Fruit fly (Drosophila melanogaster) whole organism, embryonic: ENCODE measurements around the gene Tim8.

Experiments used
- Antp ChIP-seq: fragments of 200-800 bp; sonication (Bioruptor generic); optimal IDR thresholded peaks from 3 replicates; lab custom pipeline; 2016; ENCODE audit warnings: missing biosample characterization, missing genetic modification characterization
- Atf6 ChIP-seq: fragments of 200-800 bp; sonication (Bioruptor generic); IDR thresholded peaks from 2 replicates; pipeline ENCODE4 v1.3.6; 2022; ENCODE audit warnings: missing biosample characterization, missing genetic modification characterization
- Blimp-1 ChIP-seq: fragments of 200-800 bp; sonication (Bioruptor generic); optimal IDR thresholded peaks from 3 replicates; lab custom pipeline; 2018; ENCODE audit warnings: missing biosample characterization, missing genetic modification characterization, mild to moderate bottlenecking, moderate library complexity, missing genetic modification reagents
- CG10209 ChIP-seq: fragments of 200-800 bp; sonication (Bioruptor generic); optimal IDR thresholded peaks from 3 replicates; lab custom pipeline; 2017; ENCODE audit warnings: missing biosample characterization, mild to moderate bottlenecking, missing genetic modification characterization, missing genetic modification reagents
- CG12299 ChIP-seq: fragments of 200-800 bp; sonication (Bioruptor generic); optimal IDR thresholded peaks from 2 replicates; lab custom pipeline; 2018; ENCODE audit warnings: missing biosample characterization, mild to moderate bottlenecking, missing genetic modification characterization
- CG12659 ChIP-seq: fragments of 200-800 bp; sonication (Bioruptor generic); optimal IDR thresholded peaks from 3 replicates; lab custom pipeline; 2017; ENCODE audit warnings: mild to moderate bottlenecking, missing biosample characterization, missing genetic modification reagents, missing genetic modification characterization
- CG12744 ChIP-seq: fragments of 200-800 bp; sonication (Bioruptor generic); optimal IDR thresholded peaks from 2 replicates; lab custom pipeline; 2016; ENCODE audit warnings: missing biosample characterization, missing genetic modification characterization
- CG15479 ChIP-seq: fragments of 200-800 bp; sonication (Bioruptor generic); optimal IDR thresholded peaks from 3 replicates; lab custom pipeline; 2019; ENCODE audit warnings: missing biosample characterization, mild to moderate bottlenecking, missing genetic modification characterization, moderate library complexity
- CG15601 ChIP-seq: fragments of 200-800 bp; sonication (Bioruptor generic); optimal IDR thresholded peaks from 3 replicates; lab custom pipeline; 2019; ENCODE audit warnings: missing biosample characterization, mild to moderate bottlenecking, missing genetic modification characterization, moderate library complexity
- CG17359 ChIP-seq: fragments of 200-800 bp; sonication (Bioruptor generic); optimal IDR thresholded peaks from 3 replicates; lab custom pipeline; 2018; ENCODE audit warnings: missing biosample characterization, mild to moderate bottlenecking, missing genetic modification characterization, moderate library complexity
- CG17829 ChIP-seq: fragments of 200-800 bp; optimal IDR thresholded peaks from 2 replicates; lab custom pipeline; 2019; ENCODE audit warnings: missing biosample characterization, mild to moderate bottlenecking, missing genetic modification characterization, moderate library complexity
- CG3163 ChIP-seq: fragments of 200-800 bp; sonication (Bioruptor generic); optimal IDR thresholded peaks from 3 replicates; lab custom pipeline; 2016; ENCODE audit warnings: missing biosample characterization, missing genetic modification characterization
- CG32767 ChIP-seq: fragments of 200-800 bp; sonication (Bioruptor generic); IDR thresholded peaks from 2 replicates; pipeline ENCODE4 v1.3.6; 2022; ENCODE audit warnings: missing biosample characterization, missing genetic modification characterization
- CG32772 ChIP-seq: fragments of 200-800 bp; sonication (Bioruptor generic); IDR thresholded peaks from 2 replicates; pipeline ENCODE4 v1.3.6; 2022; ENCODE audit warnings: missing biosample characterization, missing genetic modification characterization
- CG34224 ChIP-seq: fragments of 200-800 bp; sonication (Bioruptor generic); IDR thresholded peaks from 3 replicates; pipeline ENCODE4 v1.3.6; 2022; ENCODE audit warnings: missing biosample characterization, missing genetic modification characterization; ENCODE audit not compliant: partially characterized antibody
- CG3995 ChIP-seq: fragments of 200-800 bp; sonication (Bioruptor generic); optimal IDR thresholded peaks from 3 replicates; lab custom pipeline; 2016; ENCODE audit warnings: missing biosample characterization, missing genetic modification characterization
- CG4360 ChIP-seq: fragments of 200-800 bp; sonication (Bioruptor generic); IDR thresholded peaks from 2 replicates; pipeline ENCODE4 v1.3.6; 2022; ENCODE audit warnings: missing biosample characterization, missing genetic modification characterization
- CG4617 ChIP-seq: fragments of 200-800 bp; sonication (Bioruptor generic); optimal IDR thresholded peaks from 3 replicates; lab custom pipeline; 2016; ENCODE audit warnings: missing biosample characterization, missing genetic modification characterization, borderline replicate concordance
- CG5180 ChIP-seq: fragments of 200-800 bp; sonication (Bioruptor generic); optimal IDR thresholded peaks from 3 replicates; lab custom pipeline; 2017; ENCODE audit warnings: missing biosample characterization, missing genetic modification characterization, mild to moderate bottlenecking, moderate library complexity, missing genetic modification reagents
- CG9215 ChIP-seq: fragments of 200-800 bp; sonication (Bioruptor generic); IDR thresholded peaks from 2 replicates; pipeline ENCODE4 v1.3.6; 2022; ENCODE audit warnings: missing biosample characterization, missing genetic modification characterization
- CHES-1-like ChIP-seq: fragments of 200-800 bp; sonication (Bioruptor generic); optimal IDR thresholded peaks from 2 replicates; lab custom pipeline; 2016; ENCODE audit warnings: missing biosample characterization, missing genetic modification characterization
- D19B ChIP-seq: fragments of 200-800 bp; sonication (Bioruptor generic); optimal IDR thresholded peaks from 2 replicates; lab custom pipeline; 2017; ENCODE audit warnings: missing biosample characterization, mild to moderate bottlenecking, missing genetic modification characterization
- Dip2 ChIP-seq: fragments of 200-800 bp; sonication (Bioruptor generic); IDR thresholded peaks from 2 replicates; pipeline ENCODE4 v1.3.6; 2022; ENCODE audit warnings: missing biosample characterization, missing genetic modification characterization
- Doc2 ChIP-seq: fragments of 200-800 bp; sonication (Bioruptor generic); IDR thresholded peaks from 2 replicates; pipeline ENCODE4 v1.3.6; 2022; ENCODE audit warnings: missing biosample characterization, missing genetic modification characterization
- Doc3 ChIP-seq: fragments of 200-800 bp; sonication (Bioruptor generic); IDR thresholded peaks from 3 replicates; pipeline ENCODE4 v1.3.6; 2022; ENCODE audit warnings: missing biosample characterization, missing genetic modification characterization; ENCODE audit not compliant: partially characterized antibody
- Fer1 ChIP-seq: fragments of 200-800 bp; sonication (Bioruptor generic); optimal IDR thresholded peaks from 2 replicates; lab custom pipeline; 2017; ENCODE audit warnings: missing biosample characterization, mild to moderate bottlenecking, missing genetic modification characterization
- HLH54F ChIP-seq: fragments of 200-800 bp; sonication (Bioruptor generic); optimal IDR thresholded peaks from 3 replicates; lab custom pipeline; 2016; ENCODE audit warnings: missing biosample characterization, missing genetic modification characterization
- HmgD ChIP-seq: fragments of 200-800 bp; sonication (Bioruptor generic); optimal IDR thresholded peaks from 3 replicates; lab custom pipeline; 2016; ENCODE audit warnings: missing biosample characterization, missing genetic modification characterization
- HmgZ ChIP-seq: fragments of 200-800 bp; sonication (Bioruptor generic); optimal IDR thresholded peaks from 2 replicates; lab custom pipeline; 2018; ENCODE audit warnings: missing biosample characterization, mild to moderate bottlenecking, missing genetic modification characterization
- MESR4 ChIP-seq: fragments of 200-800 bp; sonication (Bioruptor generic); optimal IDR thresholded peaks from 2 replicates; lab custom pipeline; 2018; ENCODE audit warnings: missing biosample characterization, mild to moderate bottlenecking, missing genetic modification characterization, moderate library complexity
- Ravus ChIP-seq: fragments of 200-800 bp; sonication (Bioruptor generic); IDR thresholded peaks from 2 replicates; pipeline ENCODE4 v1.3.6; 2022; ENCODE audit warnings: missing biosample characterization, missing genetic modification characterization
- Sry-δ ChIP-seq: fragments of 200-800 bp; sonication (Bioruptor generic); optimal IDR thresholded peaks from 2 replicates; lab custom pipeline; 2016; ENCODE audit warnings: missing biosample characterization, missing genetic modification characterization
- Ssrp ChIP-seq: fragments of 200-800 bp; sonication (Bioruptor generic); optimal IDR thresholded peaks from 2 replicates; lab custom pipeline; 2018; ENCODE audit warnings: missing biosample characterization, mild to moderate bottlenecking, missing genetic modification characterization, moderate library complexity
- Stat92E ChIP-seq, 3 experiments: fragments of >200 bp in 2 of 3; fragments of 200-800 bp in 1 of 3; sonication (Bioruptor generic) in 1 of 3; optimal IDR thresholded peaks; 2 replicates each; lab custom pipeline; 2017 to 2019; ENCODE audit warnings: missing biosample characterization in 3 of 3, missing genetic modification characterization in 3 of 3, mild to moderate bottlenecking in 1 of 3, moderate library complexity in 1 of 3
- TFAM ChIP-seq: fragments of 200-800 bp; sonication (Bioruptor generic); optimal IDR thresholded peaks from 2 replicates; lab custom pipeline; 2017; ENCODE audit warnings: missing biosample characterization, missing genetic modification characterization, inconsistent platforms
- Xrp1 ChIP-seq: fragments of 200-800 bp; sonication (Bioruptor generic); IDR thresholded peaks from 2 replicates; pipeline ENCODE4 v1.3.6; 2022; ENCODE audit warnings: missing biosample characterization, missing genetic modification characterization
- aop ChIP-seq: fragments of 200-800 bp; sonication (Bioruptor generic); IDR thresholded peaks from 2 replicates; pipeline ENCODE4 v1.3.6; 2022; ENCODE audit warnings: missing biosample characterization, missing genetic modification characterization
- br ChIP-seq: fragments of >200 bp; optimal IDR thresholded peaks from 2 replicates; lab custom pipeline; 2017
- da ChIP-seq: fragments of 200-800 bp; sonication (Bioruptor generic); optimal IDR thresholded peaks from 2 replicates; lab custom pipeline; 2016; ENCODE audit warnings: missing biosample characterization, missing genetic modification characterization
- disco-r ChIP-seq: fragments of 200-800 bp; sonication (Bioruptor generic); optimal IDR thresholded peaks from 2 replicates; lab custom pipeline; 2016; ENCODE audit warnings: missing biosample characterization, missing genetic modification characterization
- dmrt11E ChIP-seq: fragments of 200-800 bp; sonication (Bioruptor generic); optimal IDR thresholded peaks from 3 replicates; lab custom pipeline; 2018; ENCODE audit warnings: missing biosample characterization, mild to moderate bottlenecking, missing genetic modification characterization, moderate library complexity
- fd3F ChIP-seq: fragments of 200-800 bp; sonication (Bioruptor generic); optimal IDR thresholded peaks from 2 replicates; lab custom pipeline; 2018; ENCODE audit warnings: missing biosample characterization, mild to moderate bottlenecking, missing genetic modification characterization, moderate library complexity
- fd64A ChIP-seq: fragments of 200-800 bp; sonication (Bioruptor generic); optimal IDR thresholded peaks from 3 replicates; lab custom pipeline; 2018; ENCODE audit warnings: missing biosample characterization, mild to moderate bottlenecking, missing genetic modification characterization
- hkb ChIP-seq, 2 experiments: fragments of 200-800 bp in 1 of 2; fragments of >200 bp in 1 of 2; sonication (Bioruptor generic) in 1 of 2; IDR thresholded peaks in 1 of 2; optimal IDR thresholded peaks in 1 of 2; 2 replicates each; pipeline versions ENCODE4 v1.3.6 to Lab custom; 2017 to 2022; ENCODE audit warnings: missing biosample characterization in 1 of 2, missing genetic modification characterization in 1 of 2
- phol ChIP-seq: fragments of 200-800 bp; sonication (Bioruptor generic); optimal IDR thresholded peaks from 3 replicates; lab custom pipeline; 2018; ENCODE audit warnings: missing biosample characterization, mild to moderate bottlenecking, missing genetic modification characterization, moderate library complexity
- psq ChIP-seq: fragments of 200-800 bp; sonication (Bioruptor generic); optimal IDR thresholded peaks from 2 replicates; lab custom pipeline; 2017; ENCODE audit warnings: missing biosample characterization, missing genetic modification characterization
- pum ChIP-seq: fragments of 200-800 bp; sonication (Bioruptor generic); optimal IDR thresholded peaks from 2 replicates; lab custom pipeline; 2016; ENCODE audit warnings: missing biosample characterization, missing genetic modification characterization
- slp2 ChIP-seq: fragments of 200-800 bp; sonication (Bioruptor generic); optimal IDR thresholded peaks from 2 replicates; lab custom pipeline; 2016; ENCODE audit warnings: missing biosample characterization, missing genetic modification characterization
- sqz ChIP-seq: fragments of 200-800 bp; sonication (Bioruptor generic); optimal IDR thresholded peaks from 3 replicates; lab custom pipeline; 2018; ENCODE audit warnings: missing biosample characterization, mild to moderate bottlenecking, missing genetic modification characterization
- tup ChIP-seq: fragments of 200-800 bp; sonication (Bioruptor generic); optimal IDR thresholded peaks from 2 replicates; lab custom pipeline; 2016; ENCODE audit warnings: missing biosample characterization, mild to moderate bottlenecking, missing genetic modification characterization, moderate library complexity
- zen2 ChIP-seq: fragments of 200-800 bp; sonication (Bioruptor generic); IDR thresholded peaks from 3 replicates; pipeline ENCODE4 v1.3.6; 2022; ENCODE audit warnings: missing biosample characterization, missing genetic modification characterization; ENCODE audit not compliant: partially characterized antibody

Gene Tim8

dm6 chrX:11359081-11359481 lies 9.2 kb upstream of the Tim8 start, which contains the start of gene Pa1 (continued):
- TF ChIP-seq psq (GFP tag; lab: Kevin White, UChicago): no peak
- peak; percentile 76 for TF ChIP-seq CG34224 (GFP tag; lab: Robert Waterston, UW)
- TF ChIP-seq Atf6 (GFP tag; lab: Robert Waterston, UW): no peak
- TF ChIP-seq pum: no peak
- no peak for TF ChIP-seq fd3F (GFP tag; lab: Kevin White, UChicago)
- TF ChIP-seq slp2: no peak
- no peak for TF ChIP-seq TFAM (GFP tag; lab: Kevin White, UChicago)
- TF ChIP-seq CG17359 (tag; lab: Kevin White, UChicago): no peak
- no peak for TF ChIP-seq D19B (GFP tag; lab: Kevin White, UChicago)
- TF ChIP-seq HmgZ (tag; lab: Kevin White, UChicago): peak; percentile 37
- TF ChIP-seq CG9215 (GFP tag; lab: Robert Waterston, UW): no peak
- TF ChIP-seq Sry-δ (GFP tag; lab: Kevin White, UChicago): peak; percentile 61
- TF ChIP-seq Doc2 (GFP tag; lab: Robert Waterston, UW): no peak
- TF ChIP-seq Antp (GFP tag; lab: Kevin White, UChicago): no peak
- TF ChIP-seq CG12744 (GFP tag; lab: Kevin White, UChicago): no peak
- TF ChIP-seq CG15479: no peak
- TF ChIP-seq HLH54F: no peak
- TF ChIP-seq CG32772 (GFP tag; lab: Robert Waterston, UW): no peak
- no peak for TF ChIP-seq tup (GFP tag; lab: Kevin White, UChicago)
- TF ChIP-seq sqz: no peak
- no peak for TF ChIP-seq CG32767
- no peak for TF ChIP-seq br (lab: Kevin White, UChicago)
- TF ChIP-seq fd64A (GFP tag; lab: Kevin White, UChicago): no peak
- no peak for TF ChIP-seq Blimp-1 (GFP tag; lab: Kevin White, UChicago)
- TF ChIP-seq aop (GFP tag; lab: Robert Waterston, UW): no peak
- no peak for TF ChIP-seq Ravus (GFP tag; lab: Robert Waterston, UW)
- TF ChIP-seq zen2 (GFP tag; lab: Robert Waterston, UW): peak; percentile 74
- TF ChIP-seq MESR4 (GFP tag; lab: Kevin White, UChicago): peak; percentile 86
- peak; percentile 18 for TF ChIP-seq CG12659 (GFP tag; lab: Kevin White, UChicago)
- no peak for TF ChIP-seq CG4360 (GFP tag; lab: Robert Waterston, UW)
- TF ChIP-seq CHES-1-like (GFP tag; lab: Kevin White, UChicago): no peak
- no peak for TF ChIP-seq hkb (optimal IDR thresholded peaks at IDR 0.05; lab: Kevin White, UChicago)
- TF ChIP-seq hkb (GFP tag; IDR thresholded peaks at IDR 0.05; lab: Robert Waterston, UW): no peak
- TF ChIP-seq Xrp1 (GFP tag; lab: Robert Waterston, UW): no peak
- no peak for TF ChIP-seq CG3995
- TF ChIP-seq CG17829 (tag; lab: Kevin White, UChicago): peak; percentile 37
- TF ChIP-seq CG10209 (GFP tag; lab: Kevin White, UChicago): no peak
- TF ChIP-seq Dip2 (GFP tag; lab: Robert Waterston, UW): no peak
- TF ChIP-seq da (GFP tag; lab: Kevin White, UChicago): no peak
- peak; percentile 15 for TF ChIP-seq CG12299 (tag; lab: Kevin White, UChicago)
- no peak for TF ChIP-seq CG5180
- TF ChIP-seq Doc3: peak; percentile 55
- no peak for TF ChIP-seq HmgD (GFP tag; lab: Kevin White, UChicago)
- TF ChIP-seq dmrt11E: no peak
- TF ChIP-seq phol: peak; percentile 14
- no peak for TF ChIP-seq CG3163
- no peak for TF ChIP-seq CG4617 (GFP tag; lab: Kevin White, UChicago)
- no peak for TF ChIP-seq Ssrp
- peak; percentile 5 for TF ChIP-seq CG15601 (tag; lab: Kevin White, UChicago)
- peak; percentile 41 for TF ChIP-seq Fer1 (GFP tag; lab: Kevin White, UChicago)
- TF ChIP-seq Stat92E (GFP tag; optimal IDR thresholded peaks at IDR 0.05; lab: Kevin White, UChicago): no peak
- no peak for TF ChIP-seq disco-r
